Fruit fly (Drosophila melanogaster): ENCODE results near the gene CG9259.

Gene CG9259

DNA sequence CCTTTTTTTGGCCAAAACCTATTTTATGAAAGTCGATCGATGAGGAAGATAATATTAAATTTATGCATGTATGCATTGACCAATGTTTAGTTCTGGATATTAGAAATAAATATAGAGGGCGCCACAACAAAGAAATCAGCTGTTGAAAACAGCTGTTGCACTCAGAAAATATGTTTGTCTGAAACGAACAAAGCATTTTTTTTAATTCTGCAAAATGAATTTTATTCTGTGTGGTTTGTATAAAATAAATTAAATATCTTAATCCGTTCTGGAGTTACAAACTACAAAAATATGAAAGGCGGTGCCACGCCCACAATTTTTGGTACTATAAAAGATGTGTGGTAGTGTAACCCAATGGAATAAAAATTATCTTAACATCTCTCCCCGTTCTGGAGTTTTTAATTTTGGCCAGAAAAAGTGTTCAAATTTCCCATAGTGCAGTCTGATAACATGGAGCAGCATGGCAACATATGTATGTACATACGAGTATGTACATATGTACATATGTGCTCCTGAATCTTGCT lies 19.6 kb downstream of the CG9259 start (continued):
- TF ChIP-seq CG6654 (GFP tag; optimal IDR thresholded peaks at IDR 0.05) (no peak), CG17385 (GFP tag; optimal IDR thresholded peaks at IDR 0.05) (peak; percentile 57), CG8281 (tag; optimal IDR thresholded peaks at IDR 0.05) (peak; percentile 7), Adf1 (GFP tag; IDR thresholded peaks at IDR 0.05) (no peak), CG33213 (GFP tag; optimal IDR thresholded peaks at IDR 0.05) (peak; percentile 49), CG1024 (GFP tag; IDR thresholded peaks at IDR 0.05) (no peak), unc-4 (GFP tag; IDR thresholded peaks at IDR 0.05; ENCODE audit: partially characterized antibody) (no peak), tll (GFP tag; optimal IDR thresholded peaks at IDR 0.05) (peak in 1 of 2 experiments; percentile 26), CG4854 (GFP tag; optimal IDR thresholded peaks at IDR 0.05) (peak; percentile 66), gcm2 (GFP tag; optimal IDR thresholded peaks at IDR 0.05) (no peak), D19B (GFP tag; optimal IDR thresholded peaks at IDR 0.05) (peak; percentile 9), h (optimal IDR thresholded peaks at IDR 0.05) (no peak), CG11696 (GFP tag; IDR thresholded peaks at IDR 0.05) (no peak), Max (GFP tag; optimal IDR thresholded peaks at IDR 0.05) (peak; percentile 81), gsb-n (tag; optimal IDR thresholded peaks at IDR 0.05) (peak; percentile 43), CG6272 (GFP tag; IDR thresholded peaks at IDR 0.05) (no peak), Tbp (GFP tag; optimal IDR thresholded peaks at IDR 0.05) (no peak), prd (optimal IDR thresholded peaks at IDR 0.05) (no peak), prd (GFP tag; IDR thresholded peaks at IDR 0.05) (0 out of 3 replicates have a peak, but pooled peaks have one; percentile 55), Dp (GFP tag; optimal IDR thresholded peaks at IDR 0.05) (no peak), lmd (GFP tag; IDR thresholded peaks at IDR 0.05) (peak; percentile 61), CG3065 (GFP tag; optimal IDR thresholded peaks at IDR 0.05) (peak; percentile 29), CG2116 (GFP tag; optimal IDR thresholded peaks at IDR 0.05) (peak; percentile 28), CG14667 (GFP tag; IDR thresholded peaks at IDR 0.05) (no peak), jigr1 (GFP tag; IDR thresholded peaks at IDR 0.05) (0 out of 3 replicates have a peak, but pooled peaks have one; percentile 38), D (optimal IDR thresholded peaks at IDR 0.05) (no peak), D (GFP tag; optimal IDR thresholded peaks at IDR 0.05) (peak; percentile 60), CG4707 (GFP tag; optimal IDR thresholded peaks at IDR 0.05) (peak; percentile 83), Bdp1 (GFP tag; optimal IDR thresholded peaks at IDR 0.05) (peak; percentile 26), CG18764 (GFP tag; optimal IDR thresholded peaks at IDR 0.05) (peak; percentile 16), peb (GFP tag; IDR thresholded peaks at IDR 0.05) (peak; percentile 17; the same call in 1 of the 2 replicates), CG9437 (GFP tag; optimal IDR thresholded peaks at IDR 0.05) (no peak), klu (GFP tag; IDR thresholded peaks at IDR 0.05) (no peak), E2f1 (GFP tag; IDR thresholded peaks at IDR 0.05) (0 out of 2 replicates have a peak, but pooled peaks have one; percentile 32), gce (GFP tag; IDR thresholded peaks at IDR 0.05) (no peak), da (GFP tag; optimal IDR thresholded peaks at IDR 0.05) (no peak), CG9215 (GFP tag; IDR thresholded peaks at IDR 0.05) (no peak), cwo (GFP tag; optimal IDR thresholded peaks at IDR 0.05) (no peak), az2 (GFP tag; optimal IDR thresholded peaks at IDR 0.05) (peak; percentile 71), abd-A (tag; optimal IDR thresholded peaks at IDR 0.05) (no peak), NFAT (GFP tag; IDR thresholded peaks at IDR 0.05) (no peak), CG8478 (optimal IDR thresholded peaks at IDR 0.05) (no peak), CG15514 (GFP tag; optimal IDR thresholded peaks at IDR 0.05) (peak; percentile 37), GATAe (GFP tag; conservative IDR thresholded peaks at IDR 0.05) (no peak), pan (optimal IDR thresholded peaks at IDR 0.05) (no peak), pan (GFP tag; optimal IDR thresholded peaks at IDR 0.05 in 1 of 2, IDR thresholded peaks at IDR 0.05 in 1 of 2) (peak in 1 of 2 experiments; percentile 27), lilli (GFP tag; optimal IDR thresholded peaks at IDR 0.05) (peak; percentile 68), insv (GFP tag; optimal IDR thresholded peaks at IDR 0.05) (peak in 1 of 2 experiments; percentile 12), BEAF-32 (GFP tag; optimal IDR thresholded peaks at IDR 0.05) (no peak), Hsf (GFP tag; optimal IDR thresholded peaks at IDR 0.05) (peak; percentile 51), CG6813 (GFP tag; optimal IDR thresholded peaks at IDR 0.05) (peak; percentile 6), CG10979 (tag; optimal IDR thresholded peaks at IDR 0.05) (peak; percentile 66)

Data from whole organism, embryonic.